Worm (Caenorhabditis elegans) whole organism, L1 larva: ENCODE measurements around the gene abu-8.

Source experiments
- lsy-2 ChIP-seq, 2 experiments: fragments of 150-350 bp; optimal IDR thresholded peaks; 2 replicates each; lab custom pipeline; 2014; ENCODE audit warnings: missing biosample characterization in 2 of 2, missing genetic modification characterization in 2 of 2
- mdl-1 ChIP-seq, 2 experiments: fragments of 150-350 bp; optimal IDR thresholded peaks; 2 replicates each; lab custom pipeline; 2014 to 2017; ENCODE audit warnings: missing biosample characterization in 2 of 2, missing genetic modification characterization in 2 of 2, inconsistent platforms in 1 of 2
- mep-1 ChIP-seq: fragments of 150-350 bp; optimal IDR thresholded peaks from 2 replicates; lab custom pipeline; 2014; ENCODE audit warnings: missing biosample characterization, missing genetic modification characterization
- nhr-20 ChIP-seq: sonication (generic microtip); optimal IDR thresholded peaks from 2 replicates; lab custom pipeline; 2016; ENCODE audit warnings: mild to moderate bottlenecking, missing genetic modification characterization, missing compliant biosample characterization
- skn-1 ChIP-seq: fragments of 150-350 bp; optimal IDR thresholded peaks from 2 replicates; lab custom pipeline; 2014; ENCODE audit warnings: missing biosample characterization, missing genetic modification characterization
- xbp-1 ChIP-seq: sonication (generic microtip); optimal IDR thresholded peaks from 2 replicates; lab custom pipeline; 2016; ENCODE audit warnings: missing genetic modification characterization, missing compliant biosample characterization

- TF ChIP-seq nhr-20 (tag; lab: Kevin White, UChicago): no peak
- TF ChIP-seq mdl-1 (tag; optimal IDR thresholded peaks at IDR 0.05; lab: Kevin White, UChicago): no peak
- TF ChIP-seq xbp-1 (tag; lab: Kevin White, UChicago): no peak
- TF ChIP-seq mep-1: no peak
- no peak for TF ChIP-seq lsy-2 (tag; optimal IDR thresholded peaks at IDR 0.05; lab: Kevin White, UChicago)
- TF ChIP-seq skn-1 (tag; lab: Kevin White, UChicago): no peak
Observed at ce11 chrV:5200188-5200587, 5.8 kb upstream of the abu-8 start.
